Fruit fly (Drosophila melanogaster) whole organism, embryonic: ENCODE measurements around the gene Pvr.
A peak's percentile ranks its signal among the peaks of the same experiment; 100 is the strongest.

Experiments used
- Asciz ChIP-seq: fragments of 200-800 bp; sonication (Bioruptor generic); optimal IDR thresholded peaks from 2 replicates; lab custom pipeline; 2017; ENCODE audit warnings: missing biosample characterization, mild to moderate bottlenecking, missing genetic modification characterization, missing genetic modification reagents
- Atf6 ChIP-seq: fragments of 200-800 bp; sonication (Bioruptor generic); IDR thresholded peaks from 2 replicates; pipeline ENCODE4 v1.3.6; 2022; ENCODE audit warnings: missing biosample characterization, missing genetic modification characterization
- Bgb ChIP-seq: fragments of 200-800 bp; sonication (Bioruptor generic); IDR thresholded peaks from 2 replicates; pipeline ENCODE4 v1.3.6; 2022; ENCODE audit warnings: missing biosample characterization, missing genetic modification characterization; ENCODE audit not compliant: partially characterized antibody
- CG11085 ChIP-seq: fragments of 200-800 bp; sonication (Bioruptor generic); IDR thresholded peaks from 2 replicates; pipeline ENCODE4 v1.3.6; 2022; ENCODE audit warnings: missing biosample characterization, missing genetic modification characterization
- CG12659 ChIP-seq: fragments of 200-800 bp; sonication (Bioruptor generic); optimal IDR thresholded peaks from 3 replicates; lab custom pipeline; 2017; ENCODE audit warnings: mild to moderate bottlenecking, missing biosample characterization, missing genetic modification reagents, missing genetic modification characterization
- CG14860 ChIP-seq: fragments of 200-800 bp; sonication (Bioruptor generic); IDR thresholded peaks from 3 replicates; pipeline ENCODE4 v1.3.6; 2022; ENCODE audit warnings: missing biosample characterization, missing genetic modification characterization; ENCODE audit not compliant: partially characterized antibody
- CG15696 ChIP-seq: fragments of 200-800 bp; sonication (Bioruptor generic); optimal IDR thresholded peaks from 2 replicates; lab custom pipeline; 2019; ENCODE audit warnings: missing biosample characterization, mild to moderate bottlenecking, missing genetic modification characterization, moderate library complexity
- CG1603 ChIP-seq: fragments of 200-800 bp; sonication (Bioruptor generic); optimal IDR thresholded peaks from 2 replicates; lab custom pipeline; 2019; ENCODE audit warnings: missing biosample characterization, mild to moderate bottlenecking, missing genetic modification characterization, moderate library complexity
- CG2129 ChIP-seq: fragments of 200-800 bp; sonication (Bioruptor generic); IDR thresholded peaks from 2 replicates; pipeline ENCODE4 v1.3.6; 2022; ENCODE audit warnings: missing biosample characterization, missing genetic modification characterization; ENCODE audit not compliant: partially characterized antibody
- CG4707 ChIP-seq: fragments of 200-800 bp; sonication (Bioruptor generic); optimal IDR thresholded peaks from 2 replicates; lab custom pipeline; 2018; ENCODE audit warnings: missing biosample characterization, mild to moderate bottlenecking, missing genetic modification characterization, moderate library complexity
- CG5180 ChIP-seq: fragments of 200-800 bp; sonication (Bioruptor generic); optimal IDR thresholded peaks from 3 replicates; lab custom pipeline; 2017; ENCODE audit warnings: missing biosample characterization, missing genetic modification characterization, mild to moderate bottlenecking, moderate library complexity, missing genetic modification reagents
- CG6854 ChIP-seq: fragments of 200-800 bp; sonication (Bioruptor generic); optimal IDR thresholded peaks from 3 replicates; lab custom pipeline; 2017; ENCODE audit warnings: missing biosample characterization, mild to moderate bottlenecking, missing genetic modification characterization
- CG7372 ChIP-seq: fragments of 200-800 bp; sonication (Bioruptor generic); IDR thresholded peaks from 2 replicates; pipeline ENCODE4 v1.3.6; 2022; ENCODE audit warnings: missing biosample characterization, missing genetic modification characterization
- CG7745 ChIP-seq: fragments of 200-800 bp; sonication (Bioruptor generic); optimal IDR thresholded peaks from 2 replicates; lab custom pipeline; 2018; ENCODE audit warnings: missing biosample characterization, mild to moderate bottlenecking, missing genetic modification characterization, moderate library complexity
- CG8359 ChIP-seq: fragments of 200-800 bp; sonication (Bioruptor generic); optimal IDR thresholded peaks from 2 replicates; lab custom pipeline; 2017; ENCODE audit warnings: missing biosample characterization, mild to moderate bottlenecking, missing genetic modification characterization, borderline replicate concordance
- CoRest ChIP-seq: fragments of 200-800 bp; sonication (Bioruptor generic); optimal IDR thresholded peaks from 3 replicates; lab custom pipeline; 2018; ENCODE audit warnings: missing biosample characterization, mild to moderate bottlenecking, missing genetic modification characterization, moderate library complexity
- Doc3 ChIP-seq: fragments of 200-800 bp; sonication (Bioruptor generic); IDR thresholded peaks from 3 replicates; pipeline ENCODE4 v1.3.6; 2022; ENCODE audit warnings: missing biosample characterization, missing genetic modification characterization; ENCODE audit not compliant: partially characterized antibody
- Dp ChIP-seq: fragments of 200-800 bp; sonication (Bioruptor generic); optimal IDR thresholded peaks from 2 replicates; lab custom pipeline; 2018; ENCODE audit warnings: missing biosample characterization, mild to moderate bottlenecking, missing genetic modification characterization, moderate library complexity
- GATAe ChIP-seq: fragments of 200-800 bp; sonication (Bioruptor generic); conservative IDR thresholded peaks from 2 replicates; pipeline ENCODE4 v1.3.6; 2022; ENCODE audit warnings: missing biosample characterization, missing genetic modification characterization
- HLH3B ChIP-seq: fragments of 200-800 bp; sonication (Bioruptor generic); IDR thresholded peaks from 2 replicates; pipeline ENCODE4 v1.3.6; 2022; ENCODE audit warnings: missing biosample characterization, missing genetic modification characterization
- Hmx ChIP-seq: fragments of 200-800 bp; sonication (Bioruptor generic); optimal IDR thresholded peaks from 2 replicates; lab custom pipeline; 2016; ENCODE audit warnings: missing biosample characterization, missing genetic modification characterization
- Myb ChIP-seq: fragments of 200-800 bp; sonication (Bioruptor generic); optimal IDR thresholded peaks from 2 replicates; lab custom pipeline; 2016; ENCODE audit warnings: missing biosample characterization, missing genetic modification characterization
- Nf-YA ChIP-seq: fragments of 200-800 bp; sonication (Bioruptor generic); IDR thresholded peaks from 2 replicates; pipeline ENCODE4 v1.3.6; 2022; ENCODE audit warnings: missing biosample characterization, missing genetic modification characterization
- Oli ChIP-seq: fragments of 200-800 bp; sonication (Bioruptor generic); optimal IDR thresholded peaks from 2 replicates; lab custom pipeline; 2018; ENCODE audit warnings: missing biosample characterization, mild to moderate bottlenecking, missing genetic modification characterization, moderate library complexity
- al ChIP-seq: fragments of 200-800 bp; sonication (Bioruptor generic); IDR thresholded peaks from 2 replicates; pipeline ENCODE4 v1.3.6; 2022; ENCODE audit warnings: missing biosample characterization, missing genetic modification characterization
- amos ChIP-seq: fragments of 200-800 bp; sonication (Bioruptor generic); IDR thresholded peaks from 2 replicates; pipeline ENCODE4 v1.3.6; 2022; ENCODE audit warnings: missing biosample characterization, missing genetic modification characterization; ENCODE audit not compliant: partially characterized antibody
- ash1 ChIP-seq: fragments of 200-800 bp; sonication (Bioruptor generic); optimal IDR thresholded peaks from 2 replicates; lab custom pipeline; 2018; ENCODE audit warnings: missing biosample characterization, mild to moderate bottlenecking, missing genetic modification characterization
- bab2 ChIP-seq: fragments of 200-800 bp; sonication (Bioruptor generic); optimal IDR thresholded peaks from 2 replicates; lab custom pipeline; 2016; ENCODE audit warnings: missing biosample characterization, missing genetic modification characterization
- btn ChIP-seq: fragments of 200-800 bp; sonication (Bioruptor generic); optimal IDR thresholded peaks from 2 replicates; lab custom pipeline; 2016; ENCODE audit warnings: missing biosample characterization, missing genetic modification characterization
- corto ChIP-seq: fragments of 200-800 bp; sonication (Bioruptor generic); optimal IDR thresholded peaks from 2 replicates; lab custom pipeline; 2016; ENCODE audit warnings: missing biosample characterization, mild to moderate bottlenecking, missing genetic modification characterization, moderate library complexity
- da ChIP-seq: fragments of 200-800 bp; sonication (Bioruptor generic); optimal IDR thresholded peaks from 2 replicates; lab custom pipeline; 2016; ENCODE audit warnings: missing biosample characterization, missing genetic modification characterization
- fd102C ChIP-seq: fragments of 200-800 bp; sonication (Bioruptor generic); optimal IDR thresholded peaks from 2 replicates; lab custom pipeline; 2018; ENCODE audit warnings: missing biosample characterization, mild to moderate bottlenecking, missing genetic modification characterization, moderate library complexity
- fd96Cb ChIP-seq: fragments of 200-800 bp; sonication (Bioruptor generic); optimal IDR thresholded peaks from 2 replicates; lab custom pipeline; 2018; ENCODE audit warnings: missing biosample characterization, mild to moderate bottlenecking, missing genetic modification characterization, moderate library complexity
- gro ChIP-seq: fragments of 200-800 bp; sonication (Bioruptor generic); optimal IDR thresholded peaks from 2 replicates; lab custom pipeline; 2016; ENCODE audit warnings: missing biosample characterization, missing genetic modification characterization
- jing ChIP-seq: fragments of 200-800 bp; sonication (Bioruptor generic); optimal IDR thresholded peaks from 2 replicates; lab custom pipeline; 2018; ENCODE audit warnings: missing biosample characterization, mild to moderate bottlenecking, missing genetic modification characterization
- luna ChIP-seq: fragments of 200-800 bp; sonication (Bioruptor generic); optimal IDR thresholded peaks from 2 replicates; lab custom pipeline; 2016; ENCODE audit warnings: missing biosample characterization, missing genetic modification characterization
- odd ChIP-seq: fragments of 200-800 bp; sonication (Bioruptor generic); optimal IDR thresholded peaks from 2 replicates; lab custom pipeline; 2017; ENCODE audit warnings: missing biosample characterization, mild to moderate bottlenecking, missing genetic modification characterization
- onecut ChIP-seq: fragments of 200-800 bp; sonication (Bioruptor generic); IDR thresholded peaks from 2 replicates; pipeline ENCODE4 v1.3.6; 2022; ENCODE audit warnings: missing biosample characterization, missing genetic modification characterization
- pros ChIP-seq: fragments of 200-800 bp; sonication (Bioruptor generic); optimal IDR thresholded peaks from 3 replicates; lab custom pipeline; 2019; ENCODE audit warnings: missing biosample characterization, mild to moderate bottlenecking, missing genetic modification characterization, moderate library complexity
- ro ChIP-seq: fragments of 200-800 bp; sonication (Bioruptor generic); IDR thresholded peaks from 2 replicates; pipeline ENCODE4 v1.3.6; 2022; ENCODE audit warnings: missing biosample characterization, missing genetic modification characterization
- sens ChIP-seq: fragments of 200-800 bp; sonication (Bioruptor generic); peaks from one replicate; lab custom pipeline; 2016; ENCODE audit warnings: missing biosample characterization, missing genetic modification characterization
- sima ChIP-seq: fragments of 200-800 bp; sonication (Bioruptor generic); optimal IDR thresholded peaks from 2 replicates; lab custom pipeline; 2016; ENCODE audit warnings: missing biosample characterization, missing genetic modification characterization
- tin ChIP-seq: fragments of 200-800 bp; sonication (Bioruptor generic); optimal IDR thresholded peaks from 3 replicates; lab custom pipeline; 2016; ENCODE audit warnings: missing biosample characterization, missing genetic modification characterization
- tna ChIP-seq: fragments of 200-800 bp; sonication (Bioruptor generic); IDR thresholded peaks from 2 replicates; pipeline ENCODE4 v1.3.6; 2022; ENCODE audit warnings: missing biosample characterization, missing genetic modification characterization; ENCODE audit not compliant: partially characterized antibody

Gene Pvr

DNA sequence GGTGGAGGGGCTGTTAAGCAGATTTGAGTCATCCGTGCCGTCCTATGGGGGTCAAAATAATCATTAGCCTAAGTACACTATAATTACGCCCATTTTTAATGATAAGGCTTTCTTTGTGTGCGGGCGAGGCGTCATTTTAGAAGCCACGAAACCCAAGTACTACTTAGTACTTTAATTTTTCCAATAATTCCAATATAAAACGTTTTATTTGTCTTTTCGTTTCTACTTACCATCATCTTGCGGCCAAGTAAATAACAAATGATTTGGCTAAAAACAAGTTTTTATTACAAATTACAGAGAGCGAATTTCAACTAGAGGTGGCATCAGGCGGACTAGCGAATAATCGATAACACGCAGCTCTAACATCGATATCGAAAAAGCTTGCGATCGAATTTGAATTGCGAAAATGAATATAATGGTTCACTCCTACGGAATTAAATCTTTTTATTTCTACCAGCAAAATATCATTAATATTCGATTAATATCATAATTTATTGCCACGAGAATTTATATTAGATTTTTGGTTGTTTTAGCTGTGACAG lies 19.2 kb downstream of the Pvr start, which contains the start of gene Snx6 (continued):
- TF ChIP-seq CG15696 (tag; lab: Kevin White, UChicago) (no peak), ro (GFP tag; lab: Robert Waterston, UW) (no peak), ash1 (GFP tag; lab: Kevin White, UChicago) (no peak), CoRest (tag; lab: Kevin White, UChicago) (no peak), Dp (GFP tag; lab: Kevin White, UChicago) (peak; percentile 90), odd (GFP tag; lab: Kevin White, UChicago) (no peak), da (GFP tag; lab: Kevin White, UChicago) (no peak), CG2129 (GFP tag; lab: Robert Waterston, UW) (peak; percentile 46; the same call in 1 of the 2 replicates), CG11085 (no peak), pros (GFP tag; lab: Kevin White, UChicago) (no peak), Myb (peak; percentile 38), Nf-YA (no peak)

DNA sequence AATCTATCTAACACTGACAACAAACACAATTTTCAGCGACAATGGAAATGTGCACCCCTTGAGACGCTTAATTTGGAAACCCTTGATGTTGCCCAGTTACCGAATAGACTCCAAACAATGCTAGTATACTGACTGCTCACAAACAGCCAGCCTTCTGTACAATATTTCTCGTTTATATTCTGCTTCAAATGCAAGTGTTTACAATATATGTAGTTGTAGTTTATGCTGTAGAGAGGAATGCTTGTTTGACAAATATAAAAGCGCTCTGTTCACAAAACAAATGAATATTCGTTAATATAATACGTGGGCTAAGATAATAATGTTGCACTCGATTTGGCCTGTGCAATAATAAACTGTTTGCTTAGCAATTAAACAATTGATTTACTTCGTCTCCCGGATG lies 21.8 kb downstream of the Pvr start, which contains the start of gene CG8292:
Gene CG8292 (minus strand): TSS at position 101 of the 400 bp plus-strand sequence.
- TF ChIP-seq al (GFP tag; lab: Robert Waterston, UW), result no peak
- TF ChIP-seq Myb, result no peak
- no peak for TF ChIP-seq amos (GFP tag; lab: Robert Waterston, UW)
- TF ChIP-seq CG7372 (GFP tag; lab: Robert Waterston, UW), result no peak
- TF ChIP-seq jing (GFP tag; lab: Kevin White, UChicago), result no peak
- TF ChIP-seq HLH3B (GFP tag; lab: Robert Waterston, UW), result no peak
- no peak for TF ChIP-seq Doc3
- TF ChIP-seq, all 482 proteins: peak for 0

DNA sequence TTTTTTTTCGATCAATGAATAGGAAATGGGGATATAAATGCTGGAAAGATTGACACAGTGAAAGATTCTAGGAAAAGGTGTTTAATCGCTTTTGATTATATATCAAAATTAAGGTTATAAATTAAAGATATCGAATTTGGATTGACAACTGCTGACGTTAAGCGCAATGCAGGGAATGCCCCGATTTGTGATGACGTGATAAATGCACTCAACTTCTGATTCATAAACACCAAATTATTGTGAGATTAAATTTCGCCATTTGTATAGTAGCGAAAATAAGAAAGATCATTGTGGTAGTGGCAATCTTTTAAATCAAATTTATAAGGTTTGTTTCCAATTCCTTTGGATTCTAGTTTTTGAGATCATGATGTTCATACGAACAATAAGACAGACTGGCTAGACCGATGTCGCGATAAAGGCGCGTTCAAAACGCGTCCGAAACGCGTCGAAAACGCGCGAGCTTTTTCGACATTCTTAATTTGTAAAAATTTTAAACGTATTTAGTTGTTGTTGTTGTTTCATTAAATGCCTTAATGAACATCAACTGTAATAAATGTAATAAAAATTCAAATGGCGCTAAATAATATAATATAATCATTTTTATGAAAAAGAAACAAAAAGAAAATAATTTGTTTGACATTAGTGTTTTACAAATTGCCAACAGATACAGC lies 24.3 kb downstream of the Pvr start, which contains the start of gene CG8349:
Gene CG8349 (plus strand): TSS at position 657 of the 671 bp plus-strand sequence.
- TF ChIP-seq CG6854 (GFP tag; lab: Kevin White, UChicago), result no peak
- peak; percentile 8 for TF ChIP-seq sens (GFP tag; lab: Kevin White, UChicago)
- TF ChIP-seq CG8359 (GFP tag; lab: Kevin White, UChicago), result peak; percentile 99

DNA sequence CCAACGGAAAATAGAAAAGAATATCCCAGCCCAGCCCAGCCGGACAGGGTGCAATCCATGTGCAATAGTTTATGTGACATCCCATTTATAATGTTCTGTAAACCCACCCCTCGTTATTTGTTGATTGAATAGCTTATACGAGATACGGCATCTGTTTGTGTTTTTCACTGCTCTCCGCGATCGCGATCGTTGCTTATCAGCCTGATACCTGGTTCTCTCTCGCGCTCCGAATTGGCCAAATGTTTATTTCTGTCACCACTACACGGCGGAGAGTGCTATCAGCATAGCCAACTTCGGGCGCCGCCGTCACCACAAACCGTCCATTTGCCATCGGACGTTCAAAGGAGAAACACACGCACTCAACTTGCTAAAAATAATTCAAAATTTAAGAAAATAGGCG lies 25.7 kb downstream of the Pvr start, which contains the start of gene CG8353:
Gene CG8353 (plus strand): TSS at position 59 of the 400 bp plus-strand sequence.
- TF ChIP-seq btn (GFP tag; lab: Kevin White, UChicago) (no peak), CG12659 (GFP tag; lab: Kevin White, UChicago) (no peak), CG5180 (GFP tag; lab: Kevin White, UChicago) (no peak), Hmx (GFP tag; lab: Kevin White, UChicago) (no peak), CG1603 (tag; lab: Kevin White, UChicago) (no peak), luna (GFP tag; lab: Kevin White, UChicago) (no peak), Atf6 (GFP tag; lab: Robert Waterston, UW) (no peak; the same call in 1 of the 2 replicates), CG4707 (GFP tag; lab: Kevin White, UChicago) (no peak), fd96Cb (tag; lab: Kevin White, UChicago) (no peak), fd102C (GFP tag; lab: Kevin White, UChicago) (no peak), onecut (no peak), gro (GFP tag; lab: Kevin White, UChicago) (no peak), Asciz (GFP tag; lab: Kevin White, UChicago) (no peak), tna (GFP tag; lab: Robert Waterston, UW) (no peak), CG14860 (GFP tag; lab: Robert Waterston, UW) (no peak), sima (GFP tag; lab: Kevin White, UChicago) (no peak), CG7745 (tag; lab: Kevin White, UChicago) (no peak), Oli (tag; lab: Kevin White, UChicago) (no peak), GATAe (GFP tag; lab: Robert Waterston, UW) (peak; percentile 54; the same call in 1 of the 2 replicates), bab2 (GFP tag; lab: Kevin White, UChicago) (no peak), tin (no peak), Bgb (GFP tag; lab: Robert Waterston, UW) (no peak; the same call in 1 of the 2 replicates), corto (GFP tag; lab: Kevin White, UChicago) (no peak)
